Fruit fly (Drosophila melanogaster): ENCODE data around the gene mgl.

The mgl gene

dm6 chrX:9416045-9416444 lies 83.9 kb downstream of the mgl start (continued):
- TF ChIP-seq unpg (GFP tag; optimal IDR thresholded peaks at IDR 0.05), result no peak
- TF ChIP-seq nerfin-1 (tag; optimal IDR thresholded peaks at IDR 0.05), result no peak
- no peak for TF ChIP-seq cas (GFP tag; IDR thresholded peaks at IDR 0.05)
- no peak for TF ChIP-seq CG18011 (GFP tag; optimal IDR thresholded peaks at IDR 0.05)
- 0 out of 2 replicates have a peak, but pooled peaks have one; percentile 33 for TF ChIP-seq klu (GFP tag; IDR thresholded peaks at IDR 0.05)
- TF ChIP-seq row (GFP tag; IDR thresholded peaks at IDR 0.05), result peak; percentile 70
- TF ChIP-seq Hand (GFP tag; optimal IDR thresholded peaks at IDR 0.05), result peak; percentile 42
- peak; percentile 54 for TF ChIP-seq mam (GFP tag; optimal IDR thresholded peaks at IDR 0.05)
- peak; percentile 57 for TF ChIP-seq NC2β (GFP tag; optimal IDR thresholded peaks at IDR 0.05)
- TF ChIP-seq CG3065 (GFP tag; optimal IDR thresholded peaks at IDR 0.05), result no peak
- peak; percentile 24 for TF ChIP-seq CG12744 (GFP tag; optimal IDR thresholded peaks at IDR 0.05)
- TF ChIP-seq CG9817 (tag; optimal IDR thresholded peaks at IDR 0.05), result peak; percentile 51
- peak; percentile 51 for TF ChIP-seq CG15514 (GFP tag; optimal IDR thresholded peaks at IDR 0.05)
- TF ChIP-seq sug (tag; optimal IDR thresholded peaks at IDR 0.05), result no peak
- no peak for TF ChIP-seq tll (GFP tag; optimal IDR thresholded peaks at IDR 0.05)
- TF ChIP-seq CG6654 (GFP tag; optimal IDR thresholded peaks at IDR 0.05), result peak; percentile 27
- no peak for TF ChIP-seq CG7928 (GFP tag; optimal IDR thresholded peaks at IDR 0.05)
- TF ChIP-seq Dip2 (GFP tag; IDR thresholded peaks at IDR 0.05), result no peak
- TF ChIP-seq sob (GFP tag; IDR thresholded peaks at IDR 0.05), result peak; percentile 61
- no peak for TF ChIP-seq inv (GFP tag; IDR thresholded peaks at IDR 0.05; ENCODE audit: partially characterized antibody)
- TF ChIP-seq Dll (GFP tag; IDR thresholded peaks at IDR 0.05; ENCODE audit: partially characterized antibody), result no peak
- TF ChIP-seq CG12391 (tag; optimal IDR thresholded peaks at IDR 0.05), result peak; percentile 53
- TF ChIP-seq gcm2 (GFP tag; optimal IDR thresholded peaks at IDR 0.05), result no peak
- TF ChIP-seq CG11247 (GFP tag; IDR thresholded peaks at IDR 0.05), result 0 out of 2 replicates have a peak, but pooled peaks have one; percentile 34
- TF ChIP-seq Drgx (GFP tag; IDR thresholded peaks at IDR 0.05), result peak; percentile 34; the same call in 1 of the 2 replicates
- TF ChIP-seq dm (GFP tag; optimal IDR thresholded peaks at IDR 0.05), result no peak
- TF ChIP-seq CG43689 (GFP tag; IDR thresholded peaks at IDR 0.05), result no peak
- TF ChIP-seq usp (GFP tag; optimal IDR thresholded peaks at IDR 0.05), result no peak
- peak; percentile 58 for TF ChIP-seq ATbp (GFP tag; optimal IDR thresholded peaks at IDR 0.05)
- peak; percentile 50; the same call in 1 of the 2 replicates for TF ChIP-seq Rx (GFP tag; IDR thresholded peaks at IDR 0.05)
- peak; percentile 48 for TF ChIP-seq CG8388 (GFP tag; optimal IDR thresholded peaks at IDR 0.05)
- peak; percentile 49 for TF ChIP-seq bab2 (GFP tag; optimal IDR thresholded peaks at IDR 0.05)
- TF ChIP-seq CG6254 (GFP tag; optimal IDR thresholded peaks at IDR 0.05), result peak; percentile 30
- TF ChIP-seq Chrac-16 (GFP tag; optimal IDR thresholded peaks at IDR 0.05), result peak; percentile 53
- no peak for TF ChIP-seq da (GFP tag; optimal IDR thresholded peaks at IDR 0.05)
- TF ChIP-seq Dfd (GFP tag; optimal IDR thresholded peaks at IDR 0.05), result no peak
- peak; percentile 68; the same call in 1 of the 2 replicates for TF ChIP-seq CG16779 (GFP tag; IDR thresholded peaks at IDR 0.05)
- peak; percentile 6 for TF ChIP-seq sima (GFP tag; optimal IDR thresholded peaks at IDR 0.05)
- peak; percentile 25 for TF ChIP-seq NK7.1 (GFP tag; optimal IDR thresholded peaks at IDR 0.05)
- TF ChIP-seq Dbx (GFP tag; IDR thresholded peaks at IDR 0.05), result no peak; the same call in 1 of the 3 replicates
- peak; percentile 78 for TF ChIP-seq slbo (GFP tag; IDR thresholded peaks at IDR 0.05)
- no peak for TF ChIP-seq CG34224 (GFP tag; IDR thresholded peaks at IDR 0.05; ENCODE audit: partially characterized antibody)
- peak; percentile 23 for TF ChIP-seq Atf-2 (GFP tag; optimal IDR thresholded peaks at IDR 0.05)
- peak; percentile 77 for TF ChIP-seq dysf (GFP tag; IDR thresholded peaks at IDR 0.05)
- peak; percentile 35 for TF ChIP-seq Dad (GFP tag; optimal IDR thresholded peaks at IDR 0.05)
- TF ChIP-seq CG2129 (GFP tag; IDR thresholded peaks at IDR 0.05; ENCODE audit: partially characterized antibody), result no peak
- no peak for TF ChIP-seq CG16813 (GFP tag; IDR thresholded peaks at IDR 0.05; ENCODE audit: partially characterized antibody)
- peak; percentile 12 for TF ChIP-seq CG1529 (GFP tag; optimal IDR thresholded peaks at IDR 0.05)
- no peak for TF ChIP-seq ac (GFP tag; optimal IDR thresholded peaks at IDR 0.05)
- TF ChIP-seq lab (GFP tag; optimal IDR thresholded peaks at IDR 0.05), result peak; percentile 86
- TF ChIP-seq CG17359 (tag; optimal IDR thresholded peaks at IDR 0.05), result no peak

Data from whole organism, embryonic.